Worm (Caenorhabditis elegans): ENCODE results near the gene sod-5.
A peak's percentile ranks its signal among the peaks of the same experiment; 100 is the strongest.

Gene sod-5

ce11 chrII:4376295-4377172 is 40.9 kb upstream of the sod-5 start, which contains the start of gene ntl-2 (continued):
- TF ChIP-seq aptf-2 (GFP tag; conservative IDR thresholded peaks at IDR 0.05) = no peak
- TF ChIP-seq Y53F4B.3 (GFP tag; IDR thresholded peaks at IDR 0.05) = 0 out of 2 replicates have a peak, but pooled peaks have one; percentile 5
- peak; percentile 91 for TF ChIP-seq hmg-1.2 (GFP tag; IDR thresholded peaks at IDR 0.05)
- TF ChIP-seq rec-8 (tag; optimal IDR thresholded peaks at IDR 0.05) = no peak
- TF ChIP-seq F57C9.4 (tag; optimal IDR thresholded peaks at IDR 0.05) = peak; percentile 56
- TF ChIP-seq ceh-79 (tag; optimal IDR thresholded peaks at IDR 0.05) = peak; percentile 41
- no peak for TF ChIP-seq mxl-1 (tag; optimal IDR thresholded peaks at IDR 0.05)
- no peak for TF ChIP-seq sdz-38 (tag; optimal IDR thresholded peaks at IDR 0.05)
- peak; percentile 18 for TF ChIP-seq dpl-1 (GFP tag; optimal IDR thresholded peaks at IDR 0.05)
- peak; percentile 99 for TF ChIP-seq B0336.3 (GFP tag; IDR thresholded peaks at IDR 0.05)
- no peak for TF ChIP-seq B0035.1 (tag; optimal IDR thresholded peaks at IDR 0.05)
- TF ChIP-seq ztf-26 (tag; optimal IDR thresholded peaks at IDR 0.05) = peak; percentile 95
- TF ChIP-seq egrh-3 (GFP tag; IDR thresholded peaks at IDR 0.05) = peak; percentile 100
- TF ChIP-seq hrde-1 (tag; optimal IDR thresholded peaks at IDR 0.05; ENCODE audit: borderline replicate concordance) = no peak
- TF ChIP-seq snpc-1.1 (tag; optimal IDR thresholded peaks at IDR 0.05; ENCODE audit: insufficient read depth) = no peak
- TF ChIP-seq mel-28 (tag; optimal IDR thresholded peaks at IDR 0.05; ENCODE audit: borderline replicate concordance) = peak; percentile 59
- peak; percentile 46 for TF ChIP-seq F33H1.4 (GFP tag; IDR thresholded peaks at IDR 0.05)
- no peak for TF ChIP-seq tbx-9 (tag; optimal IDR thresholded peaks at IDR 0.05; ENCODE audit: borderline replicate concordance)
- peak; percentile 92 for TF ChIP-seq K11D2.4 (GFP tag; IDR thresholded peaks at IDR 0.05)
- TF ChIP-seq unc-130 (GFP tag; optimal IDR thresholded peaks at IDR 0.05) = no peak
- TF ChIP-seq F37B4.10 (GFP tag; IDR thresholded peaks at IDR 0.05) = no peak
- peak; percentile 88 for TF ChIP-seq repo-1 (tag; optimal IDR thresholded peaks at IDR 0.05)
- peak; percentile 33 for TF ChIP-seq B0261.1 (tag; optimal IDR thresholded peaks at IDR 0.05)
- TF ChIP-seq F49E8.2 (tag; optimal IDR thresholded peaks at IDR 0.05; ENCODE audit: insufficient read depth) = no peak
- no peak; the same call in 1 of the 2 replicates for TF ChIP-seq egl-44 (GFP tag; IDR thresholded peaks at IDR 0.05)
- no peak for TF ChIP-seq Y79H2A.3 (GFP tag; conservative IDR thresholded peaks at IDR 0.05)
- peak; percentile 100 for TF ChIP-seq ceh-27 (GFP tag; optimal IDR thresholded peaks at IDR 0.05)
- peak; percentile 88 for TF ChIP-seq lin-40 (tag; optimal IDR thresholded peaks at IDR 0.05)
- TF ChIP-seq F23B12.7 (tag; optimal IDR thresholded peaks at IDR 0.05; ENCODE audit: insufficient read depth) = peak; percentile 65
- peak; percentile 98 for TF ChIP-seq K12H6.12 (tag; optimal IDR thresholded peaks at IDR 0.05)
- TF ChIP-seq ccch-3 (GFP tag; optimal IDR thresholded peaks at IDR 0.05) = no peak
- TF ChIP-seq ztf-18 (tag; optimal IDR thresholded peaks at IDR 0.05) = peak; percentile 2
- no peak for TF ChIP-seq him-1 (tag; optimal IDR thresholded peaks at IDR 0.05)
- TF ChIP-seq bed-2 (GFP tag; IDR thresholded peaks at IDR 0.05) = 0 out of 2 replicates have a peak, but pooled peaks have one; percentile 35
- no peak for TF ChIP-seq madf-3 (GFP tag; IDR thresholded peaks at IDR 0.05)
- TF ChIP-seq lir-1 (GFP tag; conservative IDR thresholded peaks at IDR 0.05) = peak; percentile 74
- TF ChIP-seq nfya-2 (GFP tag; IDR thresholded peaks at IDR 0.05) = 0 out of 2 replicates have a peak, but pooled peaks have one; percentile 38
- no peak for TF ChIP-seq ztf-28 (GFP tag; IDR thresholded peaks at IDR 0.05)
- TF ChIP-seq nhr-179 (tag; optimal IDR thresholded peaks at IDR 0.05) = no peak
- TF ChIP-seq ets-4 (GFP tag; optimal IDR thresholded peaks at IDR 0.05) = peak; percentile 86
- TF ChIP-seq hlh-12 (tag; optimal IDR thresholded peaks at IDR 0.05) = no peak
- TF ChIP-seq rcor-1 (GFP tag; IDR thresholded peaks at IDR 0.05) = peak; percentile 88
- TF ChIP-seq F22D6.2 (tag; optimal IDR thresholded peaks at IDR 0.05) = peak; percentile 43
- TF ChIP-seq aptf-3 (GFP tag; IDR thresholded peaks at IDR 0.05) = no peak
- no peak for TF ChIP-seq nhr-27 (tag; optimal IDR thresholded peaks at IDR 0.05)
- TF ChIP-seq ceh-91 (GFP tag; IDR thresholded peaks at IDR 0.05) = 0 out of 2 replicates have a peak, but pooled peaks have one; percentile 13
